Worm (Caenorhabditis elegans) whole organism, L4 larva: ENCODE data around the gene cka-1.

Experiments used
- D1046.2 ChIP-seq: fragments of 200-800 bp; sonication (Bioruptor generic); IDR thresholded peaks from 2 replicates; pipeline ENCODE4 v1.3.6; 2022; ENCODE audit warnings: missing genetic modification characterization, missing compliant biosample characterization
- F10B5.3 ChIP-seq: sonication (generic microtip); optimal IDR thresholded peaks from 2 replicates; lab custom pipeline; 2016; ENCODE audit warnings: mild to moderate bottlenecking, missing genetic modification characterization, missing compliant biosample characterization
- F44E2.7 ChIP-seq: fragments of 200-800 bp; sonication (Bioruptor generic); IDR thresholded peaks from 2 replicates; pipeline ENCODE4 v2.1.2; 2022; ENCODE audit warnings: missing genetic modification characterization, missing compliant biosample characterization
- R02D3.7 ChIP-seq: fragments of 150-350 bp; sonication (generic microtip); optimal IDR thresholded peaks from 3 replicates; lab custom pipeline; 2014; ENCODE audit warnings: missing biosample characterization, missing genetic modification characterization
- T20F7.1 ChIP-seq: fragments of 200-800 bp; sonication (Bioruptor generic); optimal IDR thresholded peaks from 2 replicates; lab custom pipeline; 2018; ENCODE audit warnings: mild to moderate bottlenecking, missing genetic modification characterization, missing compliant biosample characterization
- T26A8.4 ChIP-seq: fragments of 200-800 bp; sonication (Bioruptor generic); IDR thresholded peaks from 2 replicates; pipeline ENCODE4 v1.3.6; 2022; ENCODE audit warnings: missing genetic modification characterization, missing compliant biosample characterization
- Y75B8A.6 ChIP-seq: fragments of 200-800 bp; sonication (Bioruptor generic); IDR thresholded peaks from 2 replicates; pipeline ENCODE4 v1.3.6; 2022; ENCODE audit warnings: missing genetic modification reagents, missing genetic modification characterization, missing compliant biosample characterization
- ZK337.2 ChIP-seq: fragments of 200-800 bp; sonication (Bioruptor generic); IDR thresholded peaks from 2 replicates; pipeline ENCODE4 v1.3.6; 2022; ENCODE audit warnings: missing genetic modification reagents, missing genetic modification characterization, missing compliant biosample characterization
- aly-2 ChIP-seq: sonication (generic microtip); optimal IDR thresholded peaks from 2 replicates; lab custom pipeline; 2018; ENCODE audit warnings: missing biosample characterization, missing genetic modification characterization
- arid-1 ChIP-seq: fragments of 200-800 bp; sonication (Bioruptor generic); conservative IDR thresholded peaks from 2 replicates; pipeline ENCODE4 v1.3.6; 2022; ENCODE audit warnings: missing genetic modification reagents, missing genetic modification characterization, missing compliant biosample characterization
- attf-4 ChIP-seq: sonication (generic microtip); optimal IDR thresholded peaks from 3 replicates; lab custom pipeline; 2017; ENCODE audit warnings: missing biosample characterization, missing genetic modification characterization
- ceh-32 ChIP-seq: sonication (generic microtip); optimal IDR thresholded peaks from 2 replicates; lab custom pipeline; 2016; ENCODE audit warnings: mild to moderate bottlenecking, missing genetic modification characterization, missing compliant biosample characterization; ENCODE audit not compliant: poor library complexity
- ceh-62 ChIP-seq: sonication (generic microtip); optimal IDR thresholded peaks from 2 replicates; lab custom pipeline; 2017; ENCODE audit warnings: missing biosample characterization, missing genetic modification characterization
- ceh-82 ChIP-seq: sonication (generic microtip); optimal IDR thresholded peaks from 2 replicates; lab custom pipeline; 2017; ENCODE audit warnings: missing biosample characterization, missing genetic modification characterization
- daf-16 ChIP-seq, 3 experiments: sonication (generic microtip); optimal IDR thresholded peaks; 2 replicates each; lab custom pipeline; 2016 to 2017; ENCODE audit warnings: missing genetic modification characterization in 3 of 3, missing genetic modification reagents in 3 of 3, mild to moderate bottlenecking in 2 of 3, missing compliant biosample characterization in 2 of 3, missing biosample characterization in 1 of 3, moderate library complexity in 1 of 3
- dmd-6 ChIP-seq: fragments of 200-800 bp; sonication (Bioruptor generic); IDR thresholded peaks from 2 replicates; pipeline ENCODE4 v1.3.6; 2022; ENCODE audit warnings: missing genetic modification reagents, missing genetic modification characterization, missing compliant biosample characterization
- dmd-8 ChIP-seq: fragments of 200-800 bp; sonication (Bioruptor generic); IDR thresholded peaks from 2 replicates; pipeline ENCODE4 v1.3.6; 2022; ENCODE audit warnings: missing genetic modification characterization, missing compliant biosample characterization
- dmd-9 ChIP-seq: fragments of 200-800 bp; sonication (Bioruptor generic); IDR thresholded peaks from 2 replicates; pipeline ENCODE4 v1.3.6; 2022; ENCODE audit warnings: missing genetic modification reagents, missing genetic modification characterization, missing compliant biosample characterization
- dpl-1 ChIP-seq: fragments of 150-350 bp; optimal IDR thresholded peaks from 2 replicates; lab custom pipeline; 2014; ENCODE audit warnings: missing biosample characterization, missing genetic modification reagents, missing genetic modification characterization
- dve-1 ChIP-seq: sonication (generic microtip); optimal IDR thresholded peaks from 2 replicates; lab custom pipeline; 2017; ENCODE audit warnings: antibody characterized with exemption, mild to moderate bottlenecking, missing genetic modification characterization, missing compliant biosample characterization; ENCODE audit not compliant: insufficient read depth
- egl-43 ChIP-seq: fragments of 200-800 bp; sonication (Bioruptor generic); IDR thresholded peaks from 2 replicates; pipeline ENCODE4 v1.3.6; 2022; ENCODE audit warnings: missing genetic modification reagents, missing genetic modification characterization, missing compliant biosample characterization
- fkh-10 ChIP-seq: fragments of 150-350 bp; optimal IDR thresholded peaks from 2 replicates; lab custom pipeline; 2014; ENCODE audit warnings: missing biosample characterization, missing genetic modification reagents, missing genetic modification characterization
- fos-1 ChIP-seq: fragments of 150-350 bp; optimal IDR thresholded peaks from 2 replicates; lab custom pipeline; 2014; ENCODE audit warnings: missing biosample characterization, missing genetic modification characterization
- jun-1 ChIP-seq: fragments of 150-350 bp; optimal IDR thresholded peaks from 2 replicates; lab custom pipeline; 2014; ENCODE audit warnings: missing biosample characterization, missing genetic modification reagents, missing genetic modification characterization
- lin-13 ChIP-seq: fragments of 150-350 bp; optimal IDR thresholded peaks from 2 replicates; lab custom pipeline; 2014; ENCODE audit warnings: missing biosample characterization, missing genetic modification reagents, missing genetic modification characterization
- lin-15B ChIP-seq: fragments of 150-350 bp; sonication (generic microtip); optimal IDR thresholded peaks from 3 replicates; lab custom pipeline; 2014; ENCODE audit warnings: missing biosample characterization, missing genetic modification characterization
- lin-39 ChIP-seq: fragments of 150-350 bp; optimal IDR thresholded peaks from 2 replicates; lab custom pipeline; 2014; ENCODE audit warnings: missing biosample characterization, missing genetic modification reagents, missing genetic modification characterization
- mdt-29 ChIP-seq: fragments of 200-800 bp; sonication (Bioruptor generic); IDR thresholded peaks from 2 replicates; pipeline ENCODE4 v1.3.6; 2022; ENCODE audit warnings: missing genetic modification reagents, missing genetic modification characterization, missing compliant biosample characterization
- mxl-2 ChIP-seq: fragments of 200-800 bp; sonication (Bioruptor generic); conservative IDR thresholded peaks from 2 replicates; pipeline ENCODE4 v1.3.6; 2022; ENCODE audit warnings: missing genetic modification reagents, missing genetic modification characterization, missing compliant biosample characterization
- mxl-3 ChIP-seq: fragments of 200-800 bp; sonication (Bioruptor generic); optimal IDR thresholded peaks from 2 replicates; lab custom pipeline; 2018; ENCODE audit warnings: mild to moderate bottlenecking, missing genetic modification characterization, missing compliant biosample characterization
- nhr-102 ChIP-seq: sonication (generic microtip); optimal IDR thresholded peaks from 2 replicates; lab custom pipeline; 2016; ENCODE audit warnings: mild to moderate bottlenecking, missing genetic modification characterization, moderate library complexity, missing compliant biosample characterization
- nhr-237 ChIP-seq: sonication (generic microtip); optimal IDR thresholded peaks from 2 replicates; lab custom pipeline; 2017; ENCODE audit warnings: missing biosample characterization, missing genetic modification characterization
- nhr-25 ChIP-seq: sonication (generic microtip); optimal IDR thresholded peaks from 2 replicates; lab custom pipeline; 2017; ENCODE audit warnings: missing genetic modification characterization, mild to moderate bottlenecking, missing compliant biosample characterization, antibody characterized with exemption, moderate library complexity, borderline replicate concordance; ENCODE audit not compliant: insufficient read depth
- nhr-41 ChIP-seq: fragments of 200-800 bp; sonication (Bioruptor generic); IDR thresholded peaks from 2 replicates; pipeline ENCODE4 v1.3.6; 2022; ENCODE audit warnings: missing genetic modification reagents, missing genetic modification characterization, missing compliant biosample characterization
- nhr-42 ChIP-seq: fragments of 200-800 bp; sonication (Bioruptor generic); IDR thresholded peaks from 2 replicates; pipeline ENCODE4 v1.3.6; 2022; ENCODE audit warnings: missing genetic modification characterization, missing compliant biosample characterization
- nhr-77 ChIP-seq: fragments of 150-350 bp; optimal IDR thresholded peaks from 2 replicates; lab custom pipeline; 2014; ENCODE audit warnings: missing biosample characterization, missing genetic modification characterization
- pha-4 ChIP-seq, 2 experiments: fragments of 150-350 bp in 1 of 2; fragments of 200-800 bp in 1 of 2; sonication (Bioruptor generic) in 1 of 2; IDR thresholded peaks in 1 of 2; optimal IDR thresholded peaks in 1 of 2; 2 replicates each; pipeline versions ENCODE4 v1.3.6 to Lab custom; 2014 to 2022; ENCODE audit warnings: missing genetic modification characterization in 2 of 2, missing genetic modification reagents in 2 of 2, missing biosample characterization in 1 of 2, missing compliant biosample characterization in 1 of 2
- sdz-12 ChIP-seq: fragments of 200-800 bp; sonication (Bioruptor generic); optimal IDR thresholded peaks from 2 replicates; lab custom pipeline; 2018; ENCODE audit warnings: mild to moderate bottlenecking, missing genetic modification characterization, missing compliant biosample characterization
- set-16 ChIP-seq: fragments of 200-800 bp; sonication (Bioruptor generic); IDR thresholded peaks from 2 replicates; pipeline ENCODE4 v1.3.6; 2022; ENCODE audit warnings: missing genetic modification reagents, missing genetic modification characterization, missing compliant biosample characterization
- spr-3 ChIP-seq: fragments of 200-800 bp; sonication (Bioruptor generic); optimal IDR thresholded peaks from 2 replicates; lab custom pipeline; 2018; ENCODE audit warnings: mild to moderate bottlenecking, missing genetic modification characterization, missing compliant biosample characterization
- tag-97 ChIP-seq: fragments of 200-800 bp; sonication (Bioruptor generic); IDR thresholded peaks from 2 replicates; pipeline ENCODE4 v1.3.6; 2022; ENCODE audit warnings: missing genetic modification characterization, missing compliant biosample characterization
- tra-1 ChIP-seq: fragments of 200-800 bp; sonication (Bioruptor generic); IDR thresholded peaks from 2 replicates; pipeline ENCODE4 v1.3.6; 2022; ENCODE audit warnings: missing genetic modification reagents, missing genetic modification characterization, missing compliant biosample characterization
- unc-39 ChIP-seq: sonication (generic microtip); optimal IDR thresholded peaks from 2 replicates; lab custom pipeline; 2017; ENCODE audit warnings: missing biosample characterization, missing genetic modification characterization
- unc-62 ChIP-seq, 3 experiments: fragments of 150-350 bp in 1 of 3; sonication (generic microtip); optimal IDR thresholded peaks in 2 of 3; peaks in 1 of 3; 1 replicate in 1 of 3; 2 replicates in 2 of 3; lab custom pipeline; 2014 to 2017; ENCODE audit warnings: missing biosample characterization in 3 of 3, missing genetic modification characterization in 3 of 3, missing genetic modification reagents in 3 of 3, missing genotype in 1 of 3
- vab-7 ChIP-seq: fragments of 200-800 bp; sonication (Bioruptor generic); IDR thresholded peaks from 2 replicates; pipeline ENCODE4 v1.3.6; 2022; ENCODE audit warnings: missing genetic modification reagents, missing genetic modification characterization, missing compliant biosample characterization
- zag-1 ChIP-seq: fragments of 150-350 bp; optimal IDR thresholded peaks from 2 replicates; lab custom pipeline; 2014; ENCODE audit warnings: missing biosample characterization, missing genetic modification characterization
- zfp-3 ChIP-seq: fragments of 200-800 bp; sonication (Bioruptor generic); conservative IDR thresholded peaks from 2 replicates; pipeline ENCODE4 v1.3.6; 2022; ENCODE audit warnings: missing genetic modification reagents, missing genetic modification characterization, missing compliant biosample characterization
- zip-11 ChIP-seq: fragments of 200-800 bp; sonication (Bioruptor generic); IDR thresholded peaks from 2 replicates; pipeline ENCODE4 v1.3.6; 2022; ENCODE audit warnings: missing genetic modification characterization, missing compliant biosample characterization
- zip-2 ChIP-seq: fragments of 150-350 bp; optimal IDR thresholded peaks from 2 replicates; lab custom pipeline; 2014; ENCODE audit warnings: missing biosample characterization, missing genetic modification characterization
- ztf-7 ChIP-seq: fragments of 150-350 bp; optimal IDR thresholded peaks from 2 replicates; lab custom pipeline; 2014; ENCODE audit warnings: missing biosample characterization, missing genetic modification characterization

The cka-1 gene

ce11 chrIV:9718396-9718795, 19.0 kb downstream of the cka-1 start (continued):
- TF ChIP-seq R02D3.7 (tag; lab: Kevin White, UChicago): no peak
- no peak for TF ChIP-seq zag-1 (tag; lab: Kevin White, UChicago)
- TF ChIP-seq tra-1 (GFP tag; lab: Robert Waterston, UW): peak; percentile 78
- TF ChIP-seq lin-39 (tag; lab: Kevin White, UChicago): no peak
- TF ChIP-seq D1046.2 (GFP tag; lab: Robert Waterston, UW): no peak
- TF ChIP-seq daf-16 (GFP tag; optimal IDR thresholded peaks at IDR 0.05; lab: Kevin White, UChicago): no peak
- peak; percentile 56 for TF ChIP-seq daf-16 (tag; optimal IDR thresholded peaks at IDR 0.05; lab: Kevin White, UChicago)
- 0 out of 2 replicates have a peak, but pooled peaks have one; percentile 36 for TF ChIP-seq zfp-3 (GFP tag; lab: Robert Waterston, UW)
- TF ChIP-seq set-16: no peak
- TF ChIP-seq zip-2 (tag; lab: Kevin White, UChicago): no peak
- no peak for TF ChIP-seq nhr-42
- TF ChIP-seq dmd-6 (GFP tag; lab: Robert Waterston, UW): peak; percentile 93
- 0 out of 2 replicates have a peak, but pooled peaks have one; percentile 12 for TF ChIP-seq arid-1 (GFP tag; lab: Robert Waterston, UW)
- TF ChIP-seq dmd-8 (GFP tag; lab: Robert Waterston, UW): no peak
- no peak for TF ChIP-seq fos-1 (tag; lab: Kevin White, UChicago)
- no peak for TF ChIP-seq T26A8.4 (GFP tag; lab: Robert Waterston, UW)
- TF ChIP-seq attf-4 (tag; lab: Kevin White, UChicago): no peak
- TF ChIP-seq pha-4 (GFP tag; IDR thresholded peaks at IDR 0.05; lab: Robert Waterston, UW): 0 out of 2 replicates have a peak, but pooled peaks have one; percentile 44
- TF ChIP-seq pha-4 (tag; optimal IDR thresholded peaks at IDR 0.05; lab: Kevin White, UChicago): no peak
- TF ChIP-seq dve-1 (tag; lab: Kevin White, UChicago): peak; percentile 87
- no peak for TF ChIP-seq vab-7
- no peak for TF ChIP-seq sdz-12 (GFP tag; lab: Kevin White, UChicago)
- peak; percentile 15 for TF ChIP-seq ztf-7 (tag; lab: Kevin White, UChicago)
- TF ChIP-seq nhr-25: peak; percentile 65
- TF ChIP-seq dpl-1 (GFP tag; lab: Kevin White, UChicago): peak; percentile 38
- no peak for TF ChIP-seq dmd-9 (GFP tag; lab: Robert Waterston, UW)
- TF ChIP-seq nhr-237 (tag; lab: Kevin White, UChicago): no peak
- no peak for TF ChIP-seq aly-2 (tag; lab: Kevin White, UChicago)
- TF ChIP-seq nhr-77 (tag; lab: Kevin White, UChicago): peak; percentile 31
- no peak for TF ChIP-seq ceh-62
- TF ChIP-seq ZK337.2: no peak
- no peak for TF ChIP-seq spr-3 (GFP tag; lab: Kevin White, UChicago)
- no peak for TF ChIP-seq lin-15B (tag; lab: Kevin White, UChicago)
- TF ChIP-seq egl-43 (GFP tag; lab: Robert Waterston, UW): no peak
- TF ChIP-seq tag-97: no peak
- TF ChIP-seq fkh-10 (GFP tag; lab: Kevin White, UChicago): no peak
- TF ChIP-seq ceh-82 (tag; lab: Kevin White, UChicago): no peak
- peak; percentile 45 for TF ChIP-seq lin-13 (GFP tag; lab: Kevin White, UChicago)
- no peak for TF ChIP-seq ceh-32
- no peak for TF ChIP-seq unc-39 (tag; lab: Kevin White, UChicago)
- TF ChIP-seq mxl-3 (GFP tag; lab: Kevin White, UChicago): peak; percentile 76
- TF ChIP-seq F10B5.3 (tag; lab: Kevin White, UChicago): no peak
- no peak for TF ChIP-seq Y75B8A.6 (GFP tag; lab: Robert Waterston, UW)
- TF ChIP-seq mxl-2 (GFP tag; lab: Robert Waterston, UW): no peak
- TF ChIP-seq nhr-102: no peak
- TF ChIP-seq F44E2.7 (GFP tag; lab: Robert Waterston, UW): no peak
- peak; percentile 18 for TF ChIP-seq jun-1 (tag; lab: Kevin White, UChicago)
- no peak for TF ChIP-seq nhr-41 (GFP tag; lab: Robert Waterston, UW)
- peak in 1 of 2 experiments; percentile 97 for TF ChIP-seq unc-62 (GFP tag; optimal IDR thresholded peaks at IDR 0.05 in 1 of 2; lab: Kevin White, UChicago)
- no peak for TF ChIP-seq unc-62 (tag; optimal IDR thresholded peaks at IDR 0.05; lab: Kevin White, UChicago)
- TF ChIP-seq mdt-29 (GFP tag; lab: Robert Waterston, UW): no peak
- no peak for TF ChIP-seq zip-11 (GFP tag; lab: Robert Waterston, UW)
- TF ChIP-seq T20F7.1 (GFP tag; lab: Kevin White, UChicago): no peak
